Fruit fly (Drosophila melanogaster) whole organism: Measurements from ENCODE around the gene Imp.
A peak's percentile ranks its signal among the peaks of the same experiment; 100 is the strongest.

Source experiments
- Dll ChIP-seq: fragments of >200 bp; optimal IDR thresholded peaks from 2 replicates; lab custom pipeline; 2017
- pan ChIP-seq: fragments of >200 bp; optimal IDR thresholded peaks from 2 replicates; lab custom pipeline; 2017

DNA sequence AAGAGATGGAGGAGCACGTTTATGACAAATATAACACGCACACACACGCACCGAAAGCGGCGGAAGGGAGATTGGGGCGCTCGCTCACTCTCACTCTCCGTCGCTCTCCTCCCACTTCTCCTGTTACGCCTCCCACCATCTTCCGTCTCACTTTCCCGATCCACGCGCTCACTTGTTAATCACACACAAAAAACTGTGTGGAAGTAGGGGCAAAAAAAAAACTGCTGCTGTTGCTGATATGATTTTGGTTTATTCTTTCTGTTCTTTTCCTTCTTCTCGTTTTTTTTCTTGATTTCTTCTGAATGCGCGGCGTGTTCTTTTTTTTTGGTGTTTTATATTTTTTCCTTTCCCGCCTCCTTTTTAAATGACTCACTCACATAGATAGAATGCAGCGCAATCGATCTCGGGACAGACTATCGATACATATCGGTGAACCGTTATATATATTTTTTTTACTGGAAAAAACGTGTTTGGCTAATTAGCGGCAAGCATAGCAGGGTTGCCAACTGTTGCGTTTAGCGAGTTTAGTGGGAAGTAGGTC lies 18.4 kb downstream of the Imp start:
- TF ChIP-seq pan (lab: Kevin White, UChicago) (no peak), Dll (lab: Kevin White, UChicago) (peak; percentile 71)
